Worm (Caenorhabditis elegans) whole organism, young adult: ENCODE measurements around the gene ari-1.4.
A peak's percentile ranks its signal among the peaks of the same experiment; 100 is the strongest.

Source experiments
- B0261.1 ChIP-seq: sonication (generic microtip); optimal IDR thresholded peaks from 2 replicates; lab custom pipeline; 2016; ENCODE audit warnings: mild to moderate bottlenecking, missing genetic modification characterization, moderate library complexity, missing compliant biosample characterization
- D2030.7 ChIP-seq: fragments of 200-800 bp; sonication (Bioruptor generic); IDR thresholded peaks from 2 replicates; pipeline ENCODE4 v1.3.6; 2022; ENCODE audit warnings: missing genetic modification reagents, missing genetic modification characterization, missing compliant biosample characterization
- F23B12.7 ChIP-seq: sonication (generic microtip); optimal IDR thresholded peaks from 2 replicates; lab custom pipeline; 2017; ENCODE audit warnings: missing genetic modification characterization, mild to moderate bottlenecking, missing compliant biosample characterization, antibody characterized with exemption, moderate library complexity; ENCODE audit not compliant: insufficient read depth
- F39B2.1 ChIP-seq: fragments of 200-800 bp; sonication (Bioruptor generic); IDR thresholded peaks from 2 replicates; pipeline ENCODE4 v1.3.6; 2022; ENCODE audit warnings: missing genetic modification reagents, missing genetic modification characterization, missing compliant biosample characterization
- F52B5.7 ChIP-seq: sonication (generic microtip); optimal IDR thresholded peaks from 2 replicates; lab custom pipeline; 2016; ENCODE audit warnings: mild to moderate bottlenecking, missing genetic modification characterization, missing compliant biosample characterization
- K12H6.12 ChIP-seq: fragments of 200-800 bp; sonication (Bioruptor generic); optimal IDR thresholded peaks from 2 replicates; lab custom pipeline; 2018; ENCODE audit warnings: mild to moderate bottlenecking, missing genetic modification characterization, missing compliant biosample characterization
- Y53F4B.3 ChIP-seq: fragments of 200-800 bp; sonication (Bioruptor generic); IDR thresholded peaks from 2 replicates; pipeline ENCODE4 v1.3.6; 2022; ENCODE audit warnings: missing genetic modification reagents, missing genetic modification characterization, missing compliant biosample characterization
- Y56A3A.18 ChIP-seq: fragments of 200-800 bp; sonication (Bioruptor generic); IDR thresholded peaks from 2 replicates; pipeline ENCODE4 v1.3.6; 2022; ENCODE audit warnings: missing genetic modification reagents, missing genetic modification characterization, missing compliant biosample characterization
- akir-1 ChIP-seq: fragments of 200-800 bp; sonication (Bioruptor generic); optimal IDR thresholded peaks from 2 replicates; lab custom pipeline; 2018; ENCODE audit warnings: mild to moderate bottlenecking, missing genetic modification characterization, moderate library complexity, missing compliant biosample characterization
- aptf-2 ChIP-seq: fragments of 200-800 bp; sonication (Bioruptor generic); conservative IDR thresholded peaks from 2 replicates; pipeline ENCODE4 v1.3.6; 2022; ENCODE audit warnings: missing genetic modification reagents, missing genetic modification characterization, missing compliant biosample characterization
- attf-3 ChIP-seq: fragments of 200-800 bp; sonication (Bioruptor generic); conservative IDR thresholded peaks from 2 replicates; pipeline ENCODE4 v1.3.6; 2022; ENCODE audit warnings: missing genetic modification reagents, missing genetic modification characterization, missing compliant biosample characterization
- attf-6 ChIP-seq: fragments of 200-800 bp; sonication (Bioruptor generic); IDR thresholded peaks from 2 replicates; pipeline ENCODE4 v1.3.6; 2022; ENCODE audit warnings: missing genetic modification reagents, missing genetic modification characterization, missing compliant biosample characterization
- ccch-3 ChIP-seq: fragments of 200-800 bp; sonication (Bioruptor generic); optimal IDR thresholded peaks from 2 replicates; lab custom pipeline; 2018; ENCODE audit warnings: mild to moderate bottlenecking, missing genetic modification characterization, missing compliant biosample characterization
- cebp-1 ChIP-seq, 2 experiments: fragments of 200-800 bp in 1 of 2; sonication (Bioruptor generic) in 1 of 2; sonication (generic microtip) in 1 of 2; IDR thresholded peaks in 1 of 2; optimal IDR thresholded peaks in 1 of 2; 2 replicates each; pipeline versions ENCODE4 v1.3.6 to Lab custom; 2017 to 2022; ENCODE audit warnings: missing compliant biosample characterization in 2 of 2, missing genetic modification characterization in 2 of 2, mild to moderate bottlenecking in 1 of 2, missing genetic modification reagents in 1 of 2, moderate library complexity in 1 of 2
- cebp-2 ChIP-seq: fragments of 200-800 bp; sonication (Bioruptor generic); IDR thresholded peaks from 2 replicates; pipeline ENCODE4 v1.3.6; 2022; ENCODE audit warnings: missing genetic modification characterization, missing compliant biosample characterization
- ceh-40 ChIP-seq: fragments of 200-800 bp; sonication (Bioruptor generic); IDR thresholded peaks from 2 replicates; pipeline ENCODE4 v1.3.6; 2022; ENCODE audit warnings: missing genetic modification characterization, missing compliant biosample characterization
- dpff-1 ChIP-seq: sonication (generic microtip); optimal IDR thresholded peaks from 2 replicates; lab custom pipeline; 2017; ENCODE audit warnings: mild to moderate bottlenecking, missing genetic modification characterization, missing compliant biosample characterization
- him-1 ChIP-seq: sonication (generic microtip); optimal IDR thresholded peaks from 2 replicates; lab custom pipeline; 2016; ENCODE audit warnings: missing genotype, missing genetic modification reagents, missing genetic modification characterization, missing compliant biosample characterization
- lin-35 ChIP-seq, 3 experiments: fragments of 150-350 bp in 2 of 3; sonication (generic microtip) in 1 of 3; optimal IDR thresholded peaks; 2 replicates each; lab custom pipeline; 2014 to 2018; ENCODE audit warnings: missing biosample characterization in 3 of 3, missing genetic modification characterization in 3 of 3, missing genetic modification reagents in 3 of 3
- lin-40 ChIP-seq: sonication (generic microtip); optimal IDR thresholded peaks from 2 replicates; lab custom pipeline; 2016; ENCODE audit warnings: missing genetic modification characterization, mild to moderate bottlenecking, missing compliant biosample characterization, missing genotype, missing genetic modification reagents
- lir-1 ChIP-seq: fragments of 200-800 bp; sonication (Bioruptor generic); conservative IDR thresholded peaks from 2 replicates; pipeline ENCODE4 v1.3.6; 2022; ENCODE audit warnings: missing genetic modification reagents, missing genetic modification characterization, missing compliant biosample characterization
- lsl-1 ChIP-seq: fragments of 200-800 bp; sonication (Bioruptor generic); optimal IDR thresholded peaks from 2 replicates; lab custom pipeline; 2018; ENCODE audit warnings: mild to moderate bottlenecking, missing genetic modification characterization, moderate library complexity, missing compliant biosample characterization
- madf-10 ChIP-seq: sonication (generic microtip); optimal IDR thresholded peaks from 2 replicates; lab custom pipeline; 2016; ENCODE audit warnings: mild to moderate bottlenecking, missing genetic modification characterization, missing compliant biosample characterization
- madf-8 ChIP-seq: fragments of 200-800 bp; sonication (Bioruptor generic); conservative IDR thresholded peaks from 2 replicates; pipeline ENCODE4 v1.3.6; 2022; ENCODE audit warnings: missing genetic modification reagents, missing genetic modification characterization, missing compliant biosample characterization
- mes-4 ChIP-seq: sonication (generic microtip); optimal IDR thresholded peaks from 2 replicates; lab custom pipeline; 2016; ENCODE audit warnings: missing genotype, missing genetic modification characterization, missing compliant biosample characterization
- nfyb-1 ChIP-seq: fragments of 200-800 bp; sonication (Bioruptor generic); IDR thresholded peaks from 2 replicates; pipeline ENCODE4 v1.3.6; 2022; ENCODE audit warnings: missing genetic modification reagents, missing genetic modification characterization, missing compliant biosample characterization
- nhr-120 ChIP-seq: fragments of 200-800 bp; sonication (Bioruptor generic); IDR thresholded peaks from 2 replicates; pipeline ENCODE4 v1.3.6; 2022; ENCODE audit warnings: missing genetic modification characterization, missing compliant biosample characterization
- nhr-27 ChIP-seq: fragments of 200-800 bp; sonication (Bioruptor generic); optimal IDR thresholded peaks from 2 replicates; lab custom pipeline; 2018; ENCODE audit warnings: mild to moderate bottlenecking, missing genetic modification characterization, moderate library complexity, missing compliant biosample characterization
- rcor-1 ChIP-seq: fragments of 200-800 bp; sonication (Bioruptor generic); IDR thresholded peaks from 2 replicates; pipeline ENCODE4 v1.3.6; 2022; ENCODE audit warnings: missing genetic modification reagents, missing genetic modification characterization, missing compliant biosample characterization
- snpc-4 ChIP-seq, 5 experiments: fragments of 150-350 bp in 1 of 5; sonication (generic microtip) in 4 of 5; optimal IDR thresholded peaks; 2 replicates each; lab custom pipeline; 2014 to 2018; ENCODE audit warnings: missing genetic modification characterization in 5 of 5, missing biosample characterization in 3 of 5, antibody characterized with exemption in 2 of 5, mild to moderate bottlenecking in 2 of 5, missing compliant biosample characterization in 2 of 5, missing genotype in 2 of 5, moderate library complexity in 2 of 5, missing genetic modification reagents in 1 of 5
- sptf-2 ChIP-seq: fragments of 200-800 bp; sonication (Bioruptor generic); optimal IDR thresholded peaks from 2 replicates; lab custom pipeline; 2018; ENCODE audit warnings: mild to moderate bottlenecking, missing genetic modification characterization, missing compliant biosample characterization
- unc-130 ChIP-seq: sonication (generic microtip); optimal IDR thresholded peaks from 2 replicates; lab custom pipeline; 2016; ENCODE audit warnings: missing genetic modification reagents, missing genetic modification characterization, missing compliant biosample characterization
- zfh-2 ChIP-seq: fragments of 200-800 bp; sonication (Bioruptor generic); conservative IDR thresholded peaks from 2 replicates; pipeline ENCODE4 v1.3.6; 2022; ENCODE audit warnings: missing genetic modification reagents, missing genetic modification characterization, missing compliant biosample characterization
- ztf-25 ChIP-seq: fragments of 200-800 bp; sonication (Bioruptor generic); IDR thresholded peaks from 2 replicates; pipeline ENCODE4 v1.3.6; 2022; ENCODE audit warnings: missing genetic modification reagents, missing genetic modification characterization, missing compliant biosample characterization

Gene ari-1.4

DNA sequence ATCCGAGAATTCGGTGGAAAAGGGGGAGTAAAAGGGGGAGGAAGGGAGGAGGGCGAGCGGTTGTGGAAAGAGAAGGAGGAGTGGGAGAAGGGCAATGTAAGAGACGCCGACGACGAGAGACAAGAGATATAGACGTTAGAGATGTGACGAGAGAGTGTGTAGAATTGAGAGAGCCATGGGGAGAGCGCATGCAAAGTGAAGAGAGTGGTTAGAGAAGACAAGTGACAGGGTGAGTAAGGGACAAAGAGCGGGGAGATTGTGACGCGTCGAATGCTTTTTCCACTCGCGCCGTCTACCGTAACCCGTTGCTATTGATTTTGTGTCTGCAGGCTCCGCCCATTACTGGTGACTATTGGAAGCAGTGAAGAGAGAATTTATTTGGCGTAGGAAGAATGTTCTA is 42.4 kb upstream of the ari-1.4 start (continued):
- TF ChIP-seq aptf-2 (GFP tag; lab: Robert Waterston, UW) (no peak), Y53F4B.3 (GFP tag; lab: Robert Waterston, UW) (no peak), F39B2.1 (no peak), akir-1 (GFP tag; lab: Kevin White, UChicago) (no peak), mes-4 (no peak)

DNA sequence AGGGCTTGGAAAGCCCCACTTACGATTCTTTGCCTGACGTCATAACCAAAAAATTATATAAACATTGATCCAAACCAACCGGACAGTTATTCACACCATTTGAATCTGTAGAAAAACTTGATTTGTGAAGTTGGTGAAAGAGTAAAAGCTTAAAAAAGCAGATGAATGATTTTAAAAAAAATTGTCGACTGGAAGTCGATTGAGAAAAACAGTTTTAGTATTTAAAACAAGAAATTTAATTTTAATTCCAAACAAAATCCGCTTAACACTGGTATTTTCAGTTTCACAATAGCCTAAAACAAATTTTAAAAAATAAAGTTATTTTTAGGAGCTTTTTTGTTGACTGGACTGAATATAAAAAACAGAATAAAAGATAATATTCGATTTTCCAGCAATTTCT is 36.0 kb upstream of the ari-1.4 start, which contains the start of gene Y105C5A.1:
Gene Y105C5A.1 (minus strand): TSS at position 101 of the 400 bp plus-strand sequence.
- TF ChIP-seq D2030.7 (GFP tag; lab: Robert Waterston, UW) (no peak), attf-6 (GFP tag; lab: Robert Waterston, UW) (0 out of 2 replicates have a peak, but pooled peaks have one; percentile 7)

DNA sequence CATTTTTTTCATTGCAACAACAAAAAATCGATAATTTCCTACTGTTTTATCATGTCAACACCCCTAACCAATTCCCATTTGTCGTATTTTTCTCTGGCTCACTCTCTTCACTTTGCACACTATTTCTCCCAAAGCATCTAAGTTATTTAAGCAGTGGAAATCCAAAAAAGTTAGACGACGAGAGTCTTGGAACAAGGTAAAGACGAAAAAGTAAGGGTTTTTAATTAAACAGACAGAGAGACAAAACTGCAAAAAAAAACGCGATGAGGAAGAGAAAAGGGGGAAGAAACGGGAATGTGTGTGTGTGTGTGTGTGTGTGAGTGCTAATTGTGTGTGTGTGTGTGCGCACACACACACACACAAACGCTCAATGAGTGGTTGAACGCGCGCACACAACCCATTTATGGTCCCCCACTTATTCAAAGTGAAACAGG is 32.9 kb upstream of the ari-1.4 start:
- TF ChIP-seq ztf-25 (GFP tag; lab: Robert Waterston, UW) (no peak), F52B5.7 (tag; lab: Kevin White, UChicago) (no peak), dpff-1 (tag; lab: Kevin White, UChicago) (no peak), K12H6.12 (tag; lab: Kevin White, UChicago) (peak; percentile 78), ceh-40 (GFP tag; lab: Robert Waterston, UW) (no peak), D2030.7 (GFP tag; lab: Robert Waterston, UW) (no peak), Y56A3A.18 (no peak), unc-130 (no peak), lir-1 (GFP tag; lab: Robert Waterston, UW) (peak; percentile 93), F23B12.7 (tag; lab: Kevin White, UChicago) (no peak), cebp-1 (GFP tag; IDR thresholded peaks at IDR 0.05; lab: Robert Waterston, UW) (no peak), cebp-1 (tag; optimal IDR thresholded peaks at IDR 0.05; lab: Kevin White, UChicago) (peak; percentile 49), lin-40 (tag; lab: Kevin White, UChicago) (peak; percentile 40), ccch-3 (GFP tag; lab: Kevin White, UChicago) (no peak), sptf-2 (GFP tag; lab: Kevin White, UChicago) (no peak), him-1 (tag; lab: Kevin White, UChicago) (no peak), madf-8 (no peak), lin-35 (GFP tag; optimal IDR thresholded peaks at IDR 0.05; lab: Kevin White, UChicago) (no peak), lsl-1 (GFP tag; lab: Kevin White, UChicago) (no peak), snpc-4 (GFP tag; optimal IDR thresholded peaks at IDR 0.05; lab: Kevin White, UChicago) (peak; percentile 14), snpc-4 (tag; optimal IDR thresholded peaks at IDR 0.05; lab: Kevin White, UChicago) (peak in 2 of 4 experiments; percentile 63 to 83), nfyb-1 (GFP tag; lab: Robert Waterston, UW) (no peak), madf-10 (tag; lab: Kevin White, UChicago) (no peak), cebp-2 (GFP tag; lab: Robert Waterston, UW) (no peak), attf-3 (GFP tag; lab: Robert Waterston, UW) (no peak), rcor-1 (GFP tag; lab: Robert Waterston, UW) (no peak; the same call in 1 of the 2 replicates), nhr-120 (no peak), nhr-27 (tag; lab: Kevin White, UChicago) (no peak), zfh-2 (GFP tag; lab: Robert Waterston, UW) (no peak)

DNA sequence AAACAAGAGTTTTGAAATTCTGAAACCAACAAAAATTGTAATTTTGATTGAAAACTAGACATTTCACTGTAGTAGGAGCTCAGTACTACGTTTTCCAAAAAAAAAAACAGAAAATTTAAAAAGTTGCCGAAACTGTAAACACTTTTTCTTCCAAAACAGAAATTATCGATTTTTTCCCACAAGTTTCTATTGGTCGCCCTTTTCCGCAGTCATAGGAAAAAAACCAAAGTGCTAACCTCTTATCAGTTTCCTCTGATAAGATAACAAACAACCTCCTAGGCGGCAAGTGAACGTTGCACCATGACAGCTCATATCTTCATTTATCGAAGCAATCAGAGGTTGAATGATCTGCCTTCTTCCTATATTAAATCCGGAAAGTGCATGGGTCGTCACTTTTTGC is 30.7 kb upstream of the ari-1.4 start:
- TF ChIP-seq nfyb-1 (GFP tag; lab: Robert Waterston, UW) (peak; percentile 17; the same call in 1 of the 2 replicates), B0261.1 (tag; lab: Kevin White, UChicago) (no peak)
